Fruit fly (Drosophila melanogaster) whole organism, embryonic: ENCODE measurements around the gene CG11882.

Source experiments
- Bgb ChIP-seq: fragments of 200-800 bp; sonication (Bioruptor generic); IDR thresholded peaks from 2 replicates; pipeline ENCODE4 v1.3.6; 2022; ENCODE audit warnings: missing biosample characterization, missing genetic modification characterization; ENCODE audit not compliant: partially characterized antibody
- BtbVII ChIP-seq: fragments of 200-800 bp; sonication (Bioruptor generic); optimal IDR thresholded peaks from 3 replicates; lab custom pipeline; 2017; ENCODE audit warnings: missing biosample characterization, mild to moderate bottlenecking, missing genetic modification characterization
- CG11723 ChIP-seq: fragments of 200-800 bp; sonication (Bioruptor generic); optimal IDR thresholded peaks from 2 replicates; lab custom pipeline; 2017; ENCODE audit warnings: missing biosample characterization, mild to moderate bottlenecking, missing genetic modification characterization
- CG12236 ChIP-seq: fragments of 200-800 bp; sonication (Bioruptor generic); optimal IDR thresholded peaks from 2 replicates; lab custom pipeline; 2016; ENCODE audit warnings: missing biosample characterization, missing genetic modification characterization
- CG13624 ChIP-seq: fragments of 200-800 bp; sonication (Bioruptor generic); optimal IDR thresholded peaks from 2 replicates; lab custom pipeline; 2016; ENCODE audit warnings: missing biosample characterization, missing genetic modification characterization
- CG14965 ChIP-seq: fragments of 200-800 bp; sonication (Bioruptor generic); optimal IDR thresholded peaks from 2 replicates; lab custom pipeline; 2016; ENCODE audit warnings: missing biosample characterization, missing genetic modification characterization, borderline replicate concordance
- CG1529 ChIP-seq: fragments of 200-800 bp; sonication (Bioruptor generic); optimal IDR thresholded peaks from 3 replicates; lab custom pipeline; 2018; ENCODE audit warnings: missing biosample characterization, missing genetic modification characterization
- CG15479 ChIP-seq: fragments of 200-800 bp; sonication (Bioruptor generic); optimal IDR thresholded peaks from 3 replicates; lab custom pipeline; 2019; ENCODE audit warnings: missing biosample characterization, mild to moderate bottlenecking, missing genetic modification characterization, moderate library complexity
- CG2202 ChIP-seq: fragments of 200-800 bp; sonication (Bioruptor generic); optimal IDR thresholded peaks from 2 replicates; lab custom pipeline; 2018; ENCODE audit warnings: missing biosample characterization, mild to moderate bottlenecking, missing genetic modification characterization
- CG2875 ChIP-seq: fragments of 200-800 bp; sonication (Bioruptor generic); optimal IDR thresholded peaks from 2 replicates; lab custom pipeline; 2017; ENCODE audit warnings: missing biosample characterization, mild to moderate bottlenecking, missing genetic modification characterization, missing genetic modification reagents
- CG32532 ChIP-seq: fragments of 200-800 bp; sonication (Bioruptor generic); IDR thresholded peaks from 2 replicates; pipeline ENCODE4 v1.3.6; 2022; ENCODE audit warnings: missing biosample characterization, missing genetic modification characterization
- CG3407 ChIP-seq: fragments of 200-800 bp; sonication (Bioruptor generic); optimal IDR thresholded peaks from 2 replicates; lab custom pipeline; 2018; ENCODE audit warnings: missing biosample characterization, mild to moderate bottlenecking, missing genetic modification characterization
- CG42726 ChIP-seq: fragments of 200-800 bp; sonication (Bioruptor generic); IDR thresholded peaks from 2 replicates; pipeline ENCODE4 v1.3.6; 2022; ENCODE audit warnings: missing biosample characterization, missing genetic modification characterization; ENCODE audit not compliant: partially characterized antibody
- CG4360 ChIP-seq: fragments of 200-800 bp; sonication (Bioruptor generic); IDR thresholded peaks from 2 replicates; pipeline ENCODE4 v1.3.6; 2022; ENCODE audit warnings: missing biosample characterization, missing genetic modification characterization
- CG8388 ChIP-seq: fragments of 200-800 bp; sonication (Bioruptor generic); optimal IDR thresholded peaks from 2 replicates; lab custom pipeline; 2019; ENCODE audit warnings: missing biosample characterization, mild to moderate bottlenecking, missing genetic modification characterization, moderate library complexity
- CoRest ChIP-seq: fragments of 200-800 bp; sonication (Bioruptor generic); optimal IDR thresholded peaks from 3 replicates; lab custom pipeline; 2018; ENCODE audit warnings: missing biosample characterization, mild to moderate bottlenecking, missing genetic modification characterization, moderate library complexity
- Dref ChIP-seq: fragments of 200-800 bp; sonication (Bioruptor generic); IDR thresholded peaks from 2 replicates; pipeline ENCODE4 v1.3.6; 2022; ENCODE audit warnings: missing biosample characterization, missing genetic modification characterization
- E2f1 ChIP-seq: fragments of 200-800 bp; sonication (Bioruptor generic); IDR thresholded peaks from 2 replicates; pipeline ENCODE4 v1.3.6; 2022; ENCODE audit warnings: missing biosample characterization, missing genetic modification characterization
- E2f2 ChIP-seq: fragments of 200-800 bp; sonication (Bioruptor generic); IDR thresholded peaks from 2 replicates; pipeline ENCODE4 v1.3.6; 2022; ENCODE audit warnings: missing biosample characterization, missing genetic modification characterization
- HHEX ChIP-seq: fragments of 200-800 bp; sonication (Bioruptor generic); optimal IDR thresholded peaks from 3 replicates; lab custom pipeline; 2017; ENCODE audit warnings: missing biosample characterization, mild to moderate bottlenecking, missing genetic modification characterization, missing genetic modification reagents
- HLH4C ChIP-seq: fragments of 200-800 bp; sonication (Bioruptor generic); IDR thresholded peaks from 3 replicates; pipeline ENCODE4 v1.3.6; 2022; ENCODE audit warnings: missing biosample characterization, missing genetic modification characterization; ENCODE audit not compliant: partially characterized antibody
- Lhr ChIP-seq: fragments of 200-800 bp; sonication (Bioruptor generic); optimal IDR thresholded peaks from 3 replicates; lab custom pipeline; 2017; ENCODE audit warnings: mild to moderate bottlenecking, missing biosample characterization, missing genetic modification reagents, missing genetic modification characterization
- MESR4 ChIP-seq: fragments of 200-800 bp; sonication (Bioruptor generic); optimal IDR thresholded peaks from 2 replicates; lab custom pipeline; 2018; ENCODE audit warnings: missing biosample characterization, mild to moderate bottlenecking, missing genetic modification characterization, moderate library complexity
- Med ChIP-seq: fragments of 200-800 bp; sonication (Bioruptor generic); peaks from one replicate; lab custom pipeline; 2016; ENCODE audit warnings: missing biosample characterization, missing genetic modification characterization, mild to moderate bottlenecking, inconsistent platforms, moderate library complexity
- Myb ChIP-seq: fragments of 200-800 bp; sonication (Bioruptor generic); optimal IDR thresholded peaks from 2 replicates; lab custom pipeline; 2016; ENCODE audit warnings: missing biosample characterization, missing genetic modification characterization
- NC2β ChIP-seq: fragments of 200-800 bp; sonication (Bioruptor generic); optimal IDR thresholded peaks from 2 replicates; lab custom pipeline; 2016; ENCODE audit warnings: missing biosample characterization, missing genetic modification characterization
- NFAT ChIP-seq: fragments of 200-800 bp; sonication (Bioruptor generic); IDR thresholded peaks from 2 replicates; pipeline ENCODE4 v1.3.6; 2022; ENCODE audit warnings: missing biosample characterization, missing genetic modification characterization
- NK7.1 ChIP-seq: fragments of 200-800 bp; sonication (Bioruptor generic); optimal IDR thresholded peaks from 3 replicates; lab custom pipeline; 2016; ENCODE audit warnings: missing biosample characterization, missing genetic modification characterization
- Oli ChIP-seq: fragments of 200-800 bp; sonication (Bioruptor generic); optimal IDR thresholded peaks from 2 replicates; lab custom pipeline; 2018; ENCODE audit warnings: missing biosample characterization, mild to moderate bottlenecking, missing genetic modification characterization, moderate library complexity
- Six4 ChIP-seq: fragments of 200-800 bp; sonication (Bioruptor generic); optimal IDR thresholded peaks from 2 replicates; lab custom pipeline; 2016; ENCODE audit warnings: missing biosample characterization, missing genetic modification characterization
- Trl ChIP-seq, 3 experiments: fragments of >200 bp in 2 of 3; fragments of 200-800 bp in 1 of 3; sonication (Bioruptor generic) in 1 of 3; optimal IDR thresholded peaks; 2 replicates in 1 of 3; 3 replicates in 2 of 3; lab custom pipeline; 2016 to 2017; ENCODE audit warnings: missing biosample characterization in 1 of 3, missing genetic modification characterization in 1 of 3
- bigmax ChIP-seq: fragments of 200-800 bp; sonication (Bioruptor generic); optimal IDR thresholded peaks from 2 replicates; lab custom pipeline; 2018; ENCODE audit warnings: missing biosample characterization, mild to moderate bottlenecking, missing genetic modification characterization
- chif ChIP-seq, 2 experiments: fragments of 200-800 bp; sonication (Bioruptor generic); optimal IDR thresholded peaks; 3 replicates each; lab custom pipeline; 2016; ENCODE audit warnings: missing biosample characterization in 2 of 2, missing genetic modification characterization in 2 of 2
- dpn ChIP-seq, 2 experiments: fragments of 200-800 bp; sonication (Bioruptor generic); optimal IDR thresholded peaks; 3 replicates each; lab custom pipeline; 2016; ENCODE audit warnings: missing biosample characterization in 2 of 2, missing genetic modification characterization in 2 of 2
- hbn ChIP-seq: fragments of 200-800 bp; sonication (Bioruptor generic); IDR thresholded peaks from 2 replicates; pipeline ENCODE4 v1.3.6; 2022; ENCODE audit warnings: missing biosample characterization, missing genetic modification characterization; ENCODE audit not compliant: partially characterized antibody
- ken ChIP-seq: fragments of 200-800 bp; sonication (Bioruptor generic); IDR thresholded peaks from 3 replicates; pipeline ENCODE4 v1.3.6; 2022; ENCODE audit warnings: missing biosample characterization, missing genetic modification characterization
- lab ChIP-seq: fragments of 200-800 bp; sonication (Bioruptor generic); optimal IDR thresholded peaks from 3 replicates; lab custom pipeline; 2017; ENCODE audit warnings: missing biosample characterization, missing genetic modification characterization, mild to moderate bottlenecking, moderate library complexity, missing genetic modification reagents
- lilli ChIP-seq: fragments of 200-800 bp; sonication (Bioruptor generic); optimal IDR thresholded peaks from 3 replicates; lab custom pipeline; 2016; ENCODE audit warnings: missing biosample characterization, missing genetic modification characterization
- nau ChIP-seq: fragments of 200-800 bp; sonication (Bioruptor generic); optimal IDR thresholded peaks from 3 replicates; lab custom pipeline; 2017; ENCODE audit warnings: missing biosample characterization, mild to moderate bottlenecking, missing genetic modification characterization, missing genetic modification reagents
- pfk ChIP-seq: fragments of 200-800 bp; sonication (Bioruptor generic); optimal IDR thresholded peaks from 2 replicates; lab custom pipeline; 2018; ENCODE audit warnings: missing biosample characterization, mild to moderate bottlenecking, missing genetic modification characterization, moderate library complexity
- schlank ChIP-seq: fragments of 200-800 bp; sonication (Bioruptor generic); optimal IDR thresholded peaks from 2 replicates; lab custom pipeline; 2018; ENCODE audit warnings: missing biosample characterization, mild to moderate bottlenecking, missing genetic modification characterization
- sens ChIP-seq: fragments of 200-800 bp; sonication (Bioruptor generic); peaks from one replicate; lab custom pipeline; 2016; ENCODE audit warnings: missing biosample characterization, missing genetic modification characterization
- slou ChIP-seq: fragments of 200-800 bp; sonication (Bioruptor generic); optimal IDR thresholded peaks from 3 replicates; lab custom pipeline; 2016; ENCODE audit warnings: missing biosample characterization, missing genetic modification characterization
- tap ChIP-seq: fragments of 200-800 bp; optimal IDR thresholded peaks from 3 replicates; lab custom pipeline; 2019; ENCODE audit warnings: missing biosample characterization, mild to moderate bottlenecking, missing genetic modification characterization, moderate library complexity
- trem ChIP-seq: fragments of 200-800 bp; optimal IDR thresholded peaks from 3 replicates; lab custom pipeline; 2019; ENCODE audit warnings: missing biosample characterization, mild to moderate bottlenecking, missing genetic modification characterization, moderate library complexity
- trh ChIP-seq: fragments of 200-800 bp; sonication (Bioruptor generic); optimal IDR thresholded peaks from 2 replicates; lab custom pipeline; 2016; ENCODE audit warnings: missing biosample characterization, missing genetic modification characterization
- twi ChIP-seq: fragments of 200-800 bp; optimal IDR thresholded peaks from 2 replicates; lab custom pipeline; 2019; ENCODE audit warnings: missing biosample characterization, mild to moderate bottlenecking, missing genetic modification characterization, moderate library complexity
- tx ChIP-seq: fragments of 200-800 bp; sonication (Bioruptor generic); optimal IDR thresholded peaks from 2 replicates; lab custom pipeline; 2016; ENCODE audit warnings: missing biosample characterization, missing genetic modification characterization

Gene CG11882

dm6 chr3R:29124128-29124527, 23.8 kb downstream of the CG11882 start (continued):
- TF ChIP-seq CG12236 (GFP tag; lab: Kevin White, UChicago) (peak; percentile 3), MESR4 (GFP tag; lab: Kevin White, UChicago) (no peak), Lhr (GFP tag; lab: Kevin White, UChicago) (no peak), bigmax (GFP tag; lab: Kevin White, UChicago) (no peak), Dref (GFP tag; lab: Robert Waterston, UW) (no peak), CG42726 (GFP tag; lab: Robert Waterston, UW) (no peak), CG4360 (GFP tag; lab: Robert Waterston, UW) (no peak), CG11723 (GFP tag; lab: Kevin White, UChicago) (no peak), tx (GFP tag; lab: Kevin White, UChicago) (peak; percentile 10), E2f1 (GFP tag; lab: Robert Waterston, UW) (peak; percentile 68), CG32532 (GFP tag; lab: Robert Waterston, UW) (peak; percentile 78), Six4 (GFP tag; lab: Kevin White, UChicago) (peak; percentile 48), Bgb (no peak), twi (tag; lab: Kevin White, UChicago) (peak; percentile 29), NFAT (GFP tag; lab: Robert Waterston, UW) (peak; percentile 60; the same call in 1 of the 2 replicates), schlank (peak; percentile 62), CG1529 (peak; percentile 34), CG13624 (peak; percentile 14), lilli (GFP tag; lab: Kevin White, UChicago) (peak; percentile 71), CG14965 (no peak), Med (GFP tag; lab: Kevin White, UChicago) (peak; percentile 95), CG2202 (tag; lab: Kevin White, UChicago) (no peak), pfk (GFP tag; lab: Kevin White, UChicago) (no peak), slou (GFP tag; lab: Kevin White, UChicago) (peak; percentile 24), CG3407 (peak; percentile 38), Oli (tag; lab: Kevin White, UChicago) (peak; percentile 50), NK7.1 (peak; percentile 5), dpn (GFP tag; optimal IDR thresholded peaks at IDR 0.05; lab: Kevin White, UChicago) (peak; percentile 48 to 69), hbn (GFP tag; lab: Robert Waterston, UW) (no peak), CG15479 (GFP tag; lab: Kevin White, UChicago) (no peak), BtbVII (GFP tag; lab: Kevin White, UChicago) (peak; percentile 30), CG2875 (GFP tag; lab: Kevin White, UChicago) (peak; percentile 49), NC2β (GFP tag; lab: Kevin White, UChicago) (peak; percentile 32)
- TF ChIP-seq, all 482 proteins: peak for 277

- TF ChIP-seq Trl (optimal IDR thresholded peaks at IDR 0.05; lab: Kevin White, UChicago) (no peak), Trl (GFP tag; optimal IDR thresholded peaks at IDR 0.05; lab: Kevin White, UChicago) (peak; percentile 83), twi (tag; lab: Kevin White, UChicago) (peak; percentile 58), trem (tag; lab: Kevin White, UChicago) (peak; percentile 48), CG15479 (GFP tag; lab: Kevin White, UChicago) (no peak), HLH4C (no peak), nau (GFP tag; lab: Kevin White, UChicago) (no peak), E2f2 (no peak; the same call in none of the 2 replicates), chif (GFP tag; optimal IDR thresholded peaks at IDR 0.05; lab: Kevin White, UChicago) (peak; percentile 75 to 84), trh (GFP tag; lab: Kevin White, UChicago) (peak; percentile 75), tap (tag; lab: Kevin White, UChicago) (peak; percentile 3), HHEX (GFP tag; lab: Kevin White, UChicago) (no peak), sens (GFP tag; lab: Kevin White, UChicago) (peak; percentile 95), CG2202 (tag; lab: Kevin White, UChicago) (peak; percentile 6), ken (GFP tag; lab: Robert Waterston, UW) (peak; percentile 73), lab (peak; percentile 62), Myb (peak; percentile 78), CoRest (peak; percentile 83), CG8388 (GFP tag; lab: Kevin White, UChicago) (peak; percentile 41)
Observed at dm6 chr3R:29122817-29123611, 25.0 kb downstream of the CG11882 start, which contains the start of the genes yem and Ctl2. Gene yem (minus strand): TSS chr3R:29122879. Gene Ctl2 (plus strand): TSS chr3R:29123370.
